Worm (Caenorhabditis elegans): ENCODE measurements around the gene nnt-1.

- TF ChIP-seq pag-3 (tag; optimal IDR thresholded peaks at IDR 0.05; ENCODE audit: borderline replicate concordance, insufficient read depth) (no peak), egl-27 (tag; optimal IDR thresholded peaks at IDR 0.05) (no peak), zag-1 (tag; optimal IDR thresholded peaks at IDR 0.05) (no peak)
Measured at ce11 chrX:6128225-6128686, 6.1 kb downstream of the nnt-1 start, which contains the start of gene C15H9.9.
